Worm (Caenorhabditis elegans) whole organism, young adult: ENCODE data around the gene F25D1.8.

Experiments used
- B0261.1 ChIP-seq: sonication (generic microtip); optimal IDR thresholded peaks from 2 replicates; lab custom pipeline; 2016; ENCODE audit warnings: mild to moderate bottlenecking, missing genetic modification characterization, moderate library complexity, missing compliant biosample characterization
- C17E4.6 ChIP-seq: fragments of 200-800 bp; sonication (Bioruptor generic); IDR thresholded peaks from 2 replicates; pipeline ENCODE4 v1.3.6; 2022; ENCODE audit warnings: missing genetic modification reagents, missing genetic modification characterization, missing compliant biosample characterization
- F10E7.11 ChIP-seq: sonication (generic microtip); optimal IDR thresholded peaks from 2 replicates; lab custom pipeline; 2017; ENCODE audit warnings: mild to moderate bottlenecking, missing genetic modification characterization, moderate library complexity, missing compliant biosample characterization
- F22D6.2 ChIP-seq: sonication (generic microtip); optimal IDR thresholded peaks from 2 replicates; lab custom pipeline; 2016; ENCODE audit warnings: mild to moderate bottlenecking, missing genetic modification characterization, missing compliant biosample characterization
- F33H1.4 ChIP-seq: fragments of 200-800 bp; sonication (Bioruptor generic); IDR thresholded peaks from 2 replicates; pipeline ENCODE4 v1.3.6; 2022; ENCODE audit warnings: missing genetic modification reagents, missing genetic modification characterization, missing compliant biosample characterization
- F49E8.2 ChIP-seq: sonication (generic microtip); optimal IDR thresholded peaks from 3 replicates; lab custom pipeline; 2017; ENCODE audit warnings: missing genetic modification characterization, mild to moderate bottlenecking, missing compliant biosample characterization, antibody characterized with exemption, moderate library complexity; ENCODE audit not compliant: insufficient read depth
- F55B11.4 ChIP-seq: sonication (generic microtip); optimal IDR thresholded peaks from 2 replicates; lab custom pipeline; 2016; ENCODE audit warnings: missing compliant biosample characterization, missing genetic modification characterization, borderline replicate concordance; ENCODE audit not compliant: insufficient read depth
- F57A8.1 ChIP-seq: fragments of 200-800 bp; sonication (Bioruptor generic); optimal IDR thresholded peaks from 2 replicates; lab custom pipeline; 2018; ENCODE audit warnings: mild to moderate bottlenecking, missing genetic modification characterization, moderate library complexity, missing compliant biosample characterization
- K12H6.12 ChIP-seq: fragments of 200-800 bp; sonication (Bioruptor generic); optimal IDR thresholded peaks from 2 replicates; lab custom pipeline; 2018; ENCODE audit warnings: mild to moderate bottlenecking, missing genetic modification characterization, missing compliant biosample characterization
- T26A5.8 ChIP-seq: sonication (generic microtip); optimal IDR thresholded peaks from 2 replicates; lab custom pipeline; 2016; ENCODE audit warnings: missing genetic modification characterization, missing compliant biosample characterization
- Y53G8AR.9 ChIP-seq: fragments of 200-800 bp; sonication (Bioruptor generic); conservative IDR thresholded peaks from 2 replicates; pipeline ENCODE4 v1.3.6; 2022; ENCODE audit warnings: missing genetic modification reagents, missing genetic modification characterization, missing compliant biosample characterization
- Y95B8A.8 ChIP-seq: fragments of 200-800 bp; sonication (Bioruptor generic); IDR thresholded peaks from 2 replicates; pipeline ENCODE4 v1.3.6; 2022; ENCODE audit warnings: missing genetic modification reagents, missing genetic modification characterization, missing compliant biosample characterization
- ZK185.1 ChIP-seq: sonication (generic microtip); optimal IDR thresholded peaks from 2 replicates; lab custom pipeline; 2016; ENCODE audit warnings: mild to moderate bottlenecking, missing genetic modification characterization, missing compliant biosample characterization; ENCODE audit not compliant: poor library complexity, severe bottlenecking
- ama-1 ChIP-seq, 3 experiments: fragments of 150-350 bp in 1 of 3; sonication (generic microtip) in 2 of 3; optimal IDR thresholded peaks; 2 replicates each; lab custom pipeline; 2014 to 2018; ENCODE audit warnings: missing biosample characterization in 2 of 3, missing genetic modification characterization in 2 of 3, missing genetic modification reagents in 2 of 3
- aptf-2 ChIP-seq: fragments of 200-800 bp; sonication (Bioruptor generic); conservative IDR thresholded peaks from 2 replicates; pipeline ENCODE4 v1.3.6; 2022; ENCODE audit warnings: missing genetic modification reagents, missing genetic modification characterization, missing compliant biosample characterization
- athp-1 ChIP-seq: sonication (generic microtip); optimal IDR thresholded peaks from 2 replicates; lab custom pipeline; 2017; ENCODE audit warnings: mild to moderate bottlenecking, missing genetic modification characterization, missing compliant biosample characterization
- attf-3 ChIP-seq: fragments of 200-800 bp; sonication (Bioruptor generic); conservative IDR thresholded peaks from 2 replicates; pipeline ENCODE4 v1.3.6; 2022; ENCODE audit warnings: missing genetic modification reagents, missing genetic modification characterization, missing compliant biosample characterization
- bed-1 ChIP-seq: fragments of 200-800 bp; sonication (Bioruptor generic); IDR thresholded peaks from 2 replicates; pipeline ENCODE4 v1.3.6; 2022; ENCODE audit warnings: missing genetic modification reagents, missing genetic modification characterization, missing compliant biosample characterization
- ccch-3 ChIP-seq: fragments of 200-800 bp; sonication (Bioruptor generic); optimal IDR thresholded peaks from 2 replicates; lab custom pipeline; 2018; ENCODE audit warnings: mild to moderate bottlenecking, missing genetic modification characterization, missing compliant biosample characterization
- ceh-27 ChIP-seq: fragments of 200-800 bp; sonication (Bioruptor generic); optimal IDR thresholded peaks from 2 replicates; lab custom pipeline; 2018; ENCODE audit warnings: mild to moderate bottlenecking, missing genetic modification characterization, moderate library complexity, missing compliant biosample characterization
- ceh-58 ChIP-seq: fragments of 200-800 bp; sonication (Bioruptor generic); IDR thresholded peaks from 2 replicates; pipeline ENCODE4 v1.3.6; 2022; ENCODE audit warnings: missing genetic modification characterization, missing compliant biosample characterization
- dpl-1 ChIP-seq: fragments of 150-350 bp; optimal IDR thresholded peaks from 2 replicates; lab custom pipeline; 2014; ENCODE audit warnings: missing biosample characterization, missing genetic modification reagents, missing genetic modification characterization
- egl-18 ChIP-seq: fragments of 200-800 bp; sonication (Bioruptor generic); IDR thresholded peaks from 2 replicates; pipeline ENCODE4 v1.3.6; 2022; ENCODE audit warnings: missing genetic modification reagents, missing genetic modification characterization, missing compliant biosample characterization
- egrh-3 ChIP-seq: fragments of 200-800 bp; sonication (Bioruptor generic); IDR thresholded peaks from 2 replicates; pipeline ENCODE4 v1.3.6; 2022; ENCODE audit warnings: missing genetic modification reagents, missing genetic modification characterization, missing compliant biosample characterization
- ekl-4 ChIP-seq: fragments of 200-800 bp; sonication (Bioruptor generic); IDR thresholded peaks from 2 replicates; pipeline ENCODE4 v1.3.6; 2022; ENCODE audit warnings: missing genetic modification reagents, missing genetic modification characterization, missing compliant biosample characterization
- fkh-3 ChIP-seq: sonication (generic microtip); optimal IDR thresholded peaks from 2 replicates; lab custom pipeline; 2016; ENCODE audit warnings: mild to moderate bottlenecking, missing genetic modification characterization, missing compliant biosample characterization
- hrde-1 ChIP-seq: sonication (generic microtip); optimal IDR thresholded peaks from 2 replicates; lab custom pipeline; 2016; ENCODE audit warnings: missing genetic modification characterization, mild to moderate bottlenecking, missing compliant biosample characterization, moderate library complexity, missing genotype, missing genetic modification reagents, borderline replicate concordance
- madf-3 ChIP-seq: fragments of 200-800 bp; sonication (Bioruptor generic); IDR thresholded peaks from 2 replicates; pipeline ENCODE4 v1.3.6; 2022; ENCODE audit warnings: missing genetic modification reagents, missing genetic modification characterization, missing compliant biosample characterization
- nfyb-1 ChIP-seq: fragments of 200-800 bp; sonication (Bioruptor generic); IDR thresholded peaks from 2 replicates; pipeline ENCODE4 v1.3.6; 2022; ENCODE audit warnings: missing genetic modification reagents, missing genetic modification characterization, missing compliant biosample characterization
- nhr-80 ChIP-seq: sonication (generic microtip); optimal IDR thresholded peaks from 2 replicates; lab custom pipeline; 2016; ENCODE audit warnings: missing genetic modification characterization, missing compliant biosample characterization
- pbrm-1 ChIP-seq: fragments of 200-800 bp; sonication (Bioruptor generic); IDR thresholded peaks from 2 replicates; pipeline ENCODE4 v1.3.6; 2022; ENCODE audit warnings: missing genetic modification reagents, missing genetic modification characterization, missing compliant biosample characterization
- rcor-1 ChIP-seq: fragments of 200-800 bp; sonication (Bioruptor generic); IDR thresholded peaks from 2 replicates; pipeline ENCODE4 v1.3.6; 2022; ENCODE audit warnings: missing genetic modification reagents, missing genetic modification characterization, missing compliant biosample characterization
- rec-8 ChIP-seq, 2 experiments: sonication (generic microtip); optimal IDR thresholded peaks; 2 replicates each; lab custom pipeline; 2016; ENCODE audit warnings: mild to moderate bottlenecking in 2 of 2, missing genetic modification characterization in 2 of 2, missing genetic modification reagents in 2 of 2, missing genotype in 2 of 2, missing biosample characterization in 1 of 2, missing compliant biosample characterization in 1 of 2, moderate library complexity in 1 of 2
- rpc-1 ChIP-seq, 2 experiments: fragments of 150-350 bp in 1 of 2; sonication (generic microtip) in 1 of 2; optimal IDR thresholded peaks; 2 replicates each; lab custom pipeline; 2014 to 2018; ENCODE audit warnings: missing biosample characterization in 1 of 2, missing genetic modification characterization in 1 of 2, missing genetic modification reagents in 1 of 2, missing genotype in 1 of 2
- sdz-38 ChIP-seq: sonication (generic microtip); optimal IDR thresholded peaks from 2 replicates; lab custom pipeline; 2016; ENCODE audit warnings: missing genotype, missing genetic modification characterization, missing compliant biosample characterization
- snpc-4 ChIP-seq, 5 experiments: fragments of 150-350 bp in 1 of 5; sonication (generic microtip) in 4 of 5; optimal IDR thresholded peaks; 2 replicates each; lab custom pipeline; 2014 to 2018; ENCODE audit warnings: missing genetic modification characterization in 5 of 5, missing biosample characterization in 3 of 5, antibody characterized with exemption in 2 of 5, mild to moderate bottlenecking in 2 of 5, missing compliant biosample characterization in 2 of 5, missing genotype in 2 of 5, moderate library complexity in 2 of 5, missing genetic modification reagents in 1 of 5
- tbp1 ChIP-seq: fragments of 200-800 bp; sonication (Bioruptor generic); optimal IDR thresholded peaks from 2 replicates; lab custom pipeline; 2018; ENCODE audit warnings: mild to moderate bottlenecking, missing genetic modification characterization, missing compliant biosample characterization
- zfh-2 ChIP-seq: fragments of 200-800 bp; sonication (Bioruptor generic); conservative IDR thresholded peaks from 2 replicates; pipeline ENCODE4 v1.3.6; 2022; ENCODE audit warnings: missing genetic modification reagents, missing genetic modification characterization, missing compliant biosample characterization
- ztf-18 ChIP-seq: sonication (generic microtip); optimal IDR thresholded peaks from 2 replicates; lab custom pipeline; 2016; ENCODE audit warnings: missing genotype, mild to moderate bottlenecking, missing genetic modification characterization, missing compliant biosample characterization
- ztf-25 ChIP-seq: fragments of 200-800 bp; sonication (Bioruptor generic); IDR thresholded peaks from 2 replicates; pipeline ENCODE4 v1.3.6; 2022; ENCODE audit warnings: missing genetic modification reagents, missing genetic modification characterization, missing compliant biosample characterization
- ztf-28 ChIP-seq: fragments of 200-800 bp; sonication (Bioruptor generic); IDR thresholded peaks from 2 replicates; pipeline ENCODE4 v1.3.6; 2022; ENCODE audit warnings: missing genetic modification reagents, missing genetic modification characterization, missing compliant biosample characterization
- ztf-3 ChIP-seq: fragments of 200-800 bp; sonication (Bioruptor generic); optimal IDR thresholded peaks from 2 replicates; lab custom pipeline; 2018; ENCODE audit warnings: mild to moderate bottlenecking, missing genetic modification characterization, missing compliant biosample characterization

The F25D1.8 gene

DNA sequence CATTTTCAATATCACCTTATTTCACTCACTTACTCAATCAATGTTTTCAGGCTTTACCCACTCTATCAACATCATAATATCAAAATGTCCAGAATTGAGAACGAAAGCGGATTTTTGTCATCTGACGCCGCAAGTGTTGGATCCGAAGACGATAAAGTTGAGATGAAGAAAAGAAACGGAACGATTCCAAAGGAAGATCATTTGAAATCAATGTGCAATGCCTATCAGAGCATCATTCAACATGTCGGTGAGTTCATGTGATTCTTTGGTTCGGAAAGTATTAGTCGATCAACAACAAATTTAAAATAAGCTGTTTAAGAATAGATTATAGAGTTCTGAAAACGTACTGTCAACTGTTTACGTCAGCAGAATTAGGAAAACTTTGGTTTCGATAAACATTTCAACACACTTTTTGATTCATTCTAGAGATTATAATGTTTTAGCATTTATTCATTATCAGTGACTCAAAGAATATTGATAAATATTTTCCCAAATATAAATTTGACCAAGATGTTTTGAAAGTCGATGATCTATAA is 25.7 kb downstream of the F25D1.8 start, which contains the start of gene cat-4:
TSS of gene cat-4 (plus strand) at position 51 of the 536 bp plus-strand sequence.
- TF ChIP-seq B0261.1 = no peak
- peak; percentile 31 for TF ChIP-seq nhr-80 (tag; lab: Kevin White, UChicago)
- TF ChIP-seq, all 124 proteins: peak for 1

DNA sequence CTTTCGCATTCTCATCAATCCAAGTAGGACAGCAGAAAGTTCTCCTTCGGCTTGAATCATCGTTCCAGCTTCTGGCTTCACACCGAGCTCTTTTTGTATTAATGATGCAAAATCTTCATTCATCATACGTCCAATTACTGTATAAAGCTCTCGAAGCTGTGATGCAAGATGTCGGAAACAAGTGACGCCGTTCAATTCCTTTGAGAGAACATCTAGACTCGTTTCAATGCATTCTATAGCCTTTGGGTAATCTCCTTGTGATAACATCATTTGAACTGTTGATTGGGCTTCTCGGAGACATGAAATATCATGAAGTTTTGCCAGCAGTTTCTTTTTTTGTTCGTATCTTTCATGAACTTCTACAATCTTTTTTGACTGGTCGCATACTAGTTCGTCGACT is 29.3 kb downstream of the F25D1.8 start:
- no peak for TF ChIP-seq ztf-28
- TF ChIP-seq B0261.1 = no peak
- no peak for TF ChIP-seq K12H6.12 (tag; lab: Kevin White, UChicago)
- TF ChIP-seq F10E7.11 (tag; lab: Kevin White, UChicago) = no peak
- TF ChIP-seq ceh-58 = no peak
- no peak for TF ChIP-seq zfh-2 (GFP tag; lab: Robert Waterston, UW)
- no peak for TF ChIP-seq ztf-3 (GFP tag; lab: Kevin White, UChicago)
- TF ChIP-seq F57A8.1 = no peak
- no peak for TF ChIP-seq F55B11.4 (tag; lab: Kevin White, UChicago)
- TF ChIP-seq C17E4.6 (GFP tag; lab: Robert Waterston, UW) = no peak
- no peak for TF ChIP-seq pbrm-1 (GFP tag; lab: Robert Waterston, UW)
- no peak for TF ChIP-seq ama-1 (optimal IDR thresholded peaks at IDR 0.05; lab: Kevin White, UChicago)
- TF ChIP-seq ama-1 (GFP tag; optimal IDR thresholded peaks at IDR 0.05; lab: Kevin White, UChicago) = no peak
- no peak for TF ChIP-seq ccch-3 (GFP tag; lab: Kevin White, UChicago)
- TF ChIP-seq tbp1 = no peak
- TF ChIP-seq rcor-1 (GFP tag; lab: Robert Waterston, UW) = no peak
- no peak for TF ChIP-seq F33H1.4 (GFP tag; lab: Robert Waterston, UW)
- TF ChIP-seq madf-3 (GFP tag; lab: Robert Waterston, UW) = no peak
- TF ChIP-seq egrh-3 = no peak

DNA sequence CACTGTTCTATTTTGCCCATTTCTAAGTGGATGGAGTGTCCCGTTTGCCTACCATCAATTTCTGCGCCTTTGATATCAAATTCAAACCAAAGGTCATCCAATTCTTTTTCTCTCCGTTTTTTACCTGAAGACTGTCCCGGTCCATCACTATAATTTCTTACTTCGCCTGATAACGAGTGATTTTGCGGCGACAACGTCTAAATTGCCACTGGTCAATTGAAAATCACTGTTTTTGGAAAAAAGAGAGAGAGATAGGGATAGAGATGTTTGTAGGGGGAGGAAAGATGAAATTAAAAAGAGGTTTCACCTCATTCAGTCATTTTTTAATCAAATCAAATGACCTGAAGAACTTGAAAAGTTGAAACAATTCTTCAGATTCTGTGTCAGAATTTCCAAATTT is 32.3 kb downstream of the F25D1.8 start:
- TF ChIP-seq Y95B8A.8 (no peak), ztf-25 (GFP tag; lab: Robert Waterston, UW) (no peak), ztf-18 (tag; lab: Kevin White, UChicago) (no peak), athp-1 (tag; lab: Kevin White, UChicago) (no peak), T26A5.8 (tag; lab: Kevin White, UChicago) (no peak), Y53G8AR.9 (GFP tag; lab: Robert Waterston, UW) (no peak), ekl-4 (GFP tag; lab: Robert Waterston, UW) (no peak), hrde-1 (tag; lab: Kevin White, UChicago) (no peak), dpl-1 (GFP tag; lab: Kevin White, UChicago) (no peak), nfyb-1 (GFP tag; lab: Robert Waterston, UW) (no peak), F49E8.2 (tag; lab: Kevin White, UChicago) (no peak)

DNA sequence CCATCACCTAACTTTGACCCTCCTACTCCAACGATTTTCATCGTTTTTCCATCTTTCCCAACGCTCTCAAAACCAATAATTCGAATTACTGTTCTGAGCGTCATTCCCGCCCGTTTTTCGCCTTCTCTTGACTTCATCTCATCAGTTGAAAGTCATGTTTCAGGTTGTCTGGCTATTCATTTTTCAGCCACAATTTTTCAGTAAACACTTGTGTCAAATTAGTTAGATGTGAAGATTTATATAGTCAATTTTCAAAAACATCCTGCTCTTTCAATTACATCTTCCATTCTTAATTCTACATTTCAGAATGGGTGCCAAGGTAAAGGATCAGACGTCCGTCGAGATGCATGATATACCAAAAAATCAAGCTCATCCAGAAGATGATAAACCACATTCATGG is 33.4 kb downstream of the F25D1.8 start, which contains the start of gene del-6:
TSS of gene del-6 (plus strand) at position 301 of the 400 bp plus-strand sequence.
- TF ChIP-seq egl-18 (GFP tag; lab: Robert Waterston, UW) (no peak), fkh-3 (tag; lab: Kevin White, UChicago) (no peak), nhr-80 (tag; lab: Kevin White, UChicago) (no peak), Y53G8AR.9 (GFP tag; lab: Robert Waterston, UW) (no peak), ztf-3 (GFP tag; lab: Kevin White, UChicago) (no peak), snpc-4 (GFP tag; optimal IDR thresholded peaks at IDR 0.05; lab: Kevin White, UChicago) (no peak), snpc-4 (tag; optimal IDR thresholded peaks at IDR 0.05; lab: Kevin White, UChicago) (no peak), rec-8 (tag; optimal IDR thresholded peaks at IDR 0.05; lab: Kevin White, UChicago) (no peak), bed-1 (GFP tag; lab: Robert Waterston, UW) (no peak), aptf-2 (GFP tag; lab: Robert Waterston, UW) (no peak), T26A5.8 (tag; lab: Kevin White, UChicago) (no peak), ZK185.1 (tag; lab: Kevin White, UChicago) (no peak), rpc-1 (optimal IDR thresholded peaks at IDR 0.05; lab: Kevin White, UChicago) (no peak), rpc-1 (tag; optimal IDR thresholded peaks at IDR 0.05; lab: Kevin White, UChicago) (no peak), attf-3 (GFP tag; lab: Robert Waterston, UW) (no peak), F22D6.2 (tag; lab: Kevin White, UChicago) (no peak), sdz-38 (tag; lab: Kevin White, UChicago) (no peak), ceh-27 (GFP tag; lab: Kevin White, UChicago) (no peak)
